Worm (Caenorhabditis elegans) whole organism, L1 larva: ENCODE data around the gene ZK892.5.

Source experiments
- C16A3.4 ChIP-seq: fragments of 150-350 bp; optimal IDR thresholded peaks from 2 replicates; lab custom pipeline; 2014; ENCODE audit warnings: missing biosample characterization, missing genetic modification characterization
- C34B4.2 ChIP-seq: sonication (generic microtip); optimal IDR thresholded peaks from 2 replicates; lab custom pipeline; 2017; ENCODE audit warnings: mild to moderate bottlenecking, missing genetic modification characterization, missing compliant biosample characterization
- F16B12.6 ChIP-seq: fragments of 150-350 bp; optimal IDR thresholded peaks from 2 replicates; lab custom pipeline; 2014; ENCODE audit warnings: missing biosample characterization, missing genetic modification characterization
- aha-1 ChIP-seq: fragments of 150-350 bp; optimal IDR thresholded peaks from 2 replicates; lab custom pipeline; 2014; ENCODE audit warnings: missing biosample characterization, missing genetic modification characterization
- alr-1 ChIP-seq: fragments of 200-800 bp; sonication (Bioruptor generic); optimal IDR thresholded peaks from 2 replicates; lab custom pipeline; 2018; ENCODE audit warnings: borderline replicate concordance, mild to moderate bottlenecking, missing genetic modification characterization, missing compliant biosample characterization
- aly-2 ChIP-seq: fragments of 150-350 bp; optimal IDR thresholded peaks from 2 replicates; lab custom pipeline; 2014; ENCODE audit warnings: missing biosample characterization, missing genetic modification characterization
- ama-1 ChIP-seq: fragments of 150-350 bp; optimal IDR thresholded peaks from 2 replicates; lab custom pipeline; 2014
- blmp-1 ChIP-seq: fragments of 150-350 bp; optimal IDR thresholded peaks from 2 replicates; lab custom pipeline; 2014; ENCODE audit warnings: missing biosample characterization, missing genetic modification characterization
- ceh-63 ChIP-seq: fragments of 200-800 bp; sonication (Bioruptor generic); optimal IDR thresholded peaks from 2 replicates; lab custom pipeline; 2018; ENCODE audit warnings: mild to moderate bottlenecking, missing genetic modification characterization, missing compliant biosample characterization
- ceh-8 ChIP-seq: fragments of 200-800 bp; sonication (Bioruptor generic); optimal IDR thresholded peaks from 2 replicates; lab custom pipeline; 2018; ENCODE audit warnings: mild to moderate bottlenecking, missing genetic modification characterization, moderate library complexity, missing compliant biosample characterization
- ceh-82 ChIP-seq, 3 experiments: fragments of 150-350 bp in 1 of 3; sonication (generic microtip) in 2 of 3; optimal IDR thresholded peaks; 2 replicates each; lab custom pipeline; 2014 to 2017; ENCODE audit warnings: missing biosample characterization in 3 of 3, missing genetic modification characterization in 3 of 3
- ceh-90 ChIP-seq: sonication (generic microtip); optimal IDR thresholded peaks from 2 replicates; lab custom pipeline; 2016; ENCODE audit warnings: missing genetic modification characterization, missing compliant biosample characterization
- efl-3 ChIP-seq: fragments of 200-800 bp; sonication (Bioruptor generic); optimal IDR thresholded peaks from 2 replicates; lab custom pipeline; 2018; ENCODE audit warnings: mild to moderate bottlenecking, missing genetic modification characterization, missing compliant biosample characterization
- egl-13 ChIP-seq: sonication (generic microtip); optimal IDR thresholded peaks from 2 replicates; lab custom pipeline; 2016; ENCODE audit warnings: missing genotype, missing genetic modification reagents, missing genetic modification characterization, missing compliant biosample characterization
- elt-3 ChIP-seq, 6 experiments: fragments of 150-350 bp in 1 of 6; sonication (generic microtip); optimal IDR thresholded peaks; 2 replicates each; lab custom pipeline; 2017 to 2018; ENCODE audit warnings: missing biosample characterization in 6 of 6, missing genetic modification characterization in 6 of 6, inconsistent platforms in 1 of 6
- ets-5 ChIP-seq: fragments of 200-800 bp; sonication (Bioruptor generic); IDR thresholded peaks from 2 replicates; pipeline ENCODE4 v1.3.6; 2022; ENCODE audit warnings: missing genetic modification characterization, missing compliant biosample characterization
- fkh-4 ChIP-seq: sonication (generic microtip); optimal IDR thresholded peaks from 2 replicates; lab custom pipeline; 2016; ENCODE audit warnings: missing compliant biosample characterization, missing genetic modification characterization, borderline replicate concordance
- fkh-8 ChIP-seq: sonication (generic microtip); optimal IDR thresholded peaks from 2 replicates; lab custom pipeline; 2016; ENCODE audit warnings: mild to moderate bottlenecking, missing genetic modification characterization, missing compliant biosample characterization
- grh-1 ChIP-seq: fragments of 200-800 bp; sonication (Bioruptor generic); IDR thresholded peaks from 2 replicates; pipeline ENCODE4 v1.3.6; 2022; ENCODE audit warnings: missing genetic modification reagents, missing genetic modification characterization, missing compliant biosample characterization
- hlh-17 ChIP-seq: fragments of 200-800 bp; sonication (Bioruptor generic); optimal IDR thresholded peaks from 2 replicates; lab custom pipeline; 2018; ENCODE audit warnings: missing genetic modification characterization, mild to moderate bottlenecking, missing compliant biosample characterization, moderate library complexity, borderline replicate concordance
- hpl-2 ChIP-seq: fragments of 150-350 bp; optimal IDR thresholded peaks from 2 replicates; lab custom pipeline; 2014; ENCODE audit warnings: missing biosample characterization, missing genetic modification reagents, missing genetic modification characterization
- irx-1 ChIP-seq: sonication (generic microtip); optimal IDR thresholded peaks from 2 replicates; lab custom pipeline; 2016; ENCODE audit warnings: missing genetic modification characterization, missing compliant biosample characterization
- lin-14 ChIP-seq: fragments of 200-800 bp; sonication (Bioruptor generic); optimal IDR thresholded peaks from 2 replicates; lab custom pipeline; 2018; ENCODE audit warnings: mild to moderate bottlenecking, missing genetic modification characterization, moderate library complexity, missing compliant biosample characterization
- lin-15B ChIP-seq: fragments of 150-350 bp; sonication (generic microtip); optimal IDR thresholded peaks from 3 replicates; lab custom pipeline; 2014; ENCODE audit warnings: missing biosample characterization, missing genetic modification characterization
- lin-35 ChIP-seq, 2 experiments: fragments of 150-350 bp; optimal IDR thresholded peaks; 2 replicates each; lab custom pipeline; 2014; ENCODE audit warnings: missing biosample characterization in 2 of 2, missing genetic modification characterization in 2 of 2, missing genetic modification reagents in 2 of 2
- lin-39 ChIP-seq: fragments of 150-350 bp; optimal IDR thresholded peaks from 2 replicates; lab custom pipeline; 2014; ENCODE audit warnings: missing biosample characterization, missing genetic modification reagents, missing genetic modification characterization
- lir-3 ChIP-seq: sonication (generic microtip); optimal IDR thresholded peaks from 2 replicates; lab custom pipeline; 2016; ENCODE audit warnings: mild to moderate bottlenecking, missing genetic modification characterization, moderate library complexity, missing compliant biosample characterization; ENCODE audit not compliant: poor library complexity
- mab-9 ChIP-seq: fragments of 200-800 bp; sonication (Bioruptor generic); IDR thresholded peaks from 2 replicates; pipeline ENCODE4 v1.3.6; 2022; ENCODE audit warnings: missing genetic modification reagents, missing genetic modification characterization, missing compliant biosample characterization
- mef-2 ChIP-seq: fragments of 150-350 bp; optimal IDR thresholded peaks from 2 replicates; lab custom pipeline; 2014; ENCODE audit warnings: missing biosample characterization, missing genetic modification characterization
- mep-1 ChIP-seq: fragments of 150-350 bp; optimal IDR thresholded peaks from 2 replicates; lab custom pipeline; 2014; ENCODE audit warnings: missing biosample characterization, missing genetic modification characterization
- nhr-12 ChIP-seq: sonication (generic microtip); optimal IDR thresholded peaks from 2 replicates; lab custom pipeline; 2017; ENCODE audit warnings: missing biosample characterization, missing genetic modification characterization
- nhr-19 ChIP-seq: fragments of 200-800 bp; sonication (Bioruptor generic); conservative IDR thresholded peaks from 2 replicates; pipeline ENCODE4 v1.3.6; 2022; ENCODE audit warnings: missing genetic modification characterization, missing compliant biosample characterization
- nhr-20 ChIP-seq: sonication (generic microtip); optimal IDR thresholded peaks from 2 replicates; lab custom pipeline; 2016; ENCODE audit warnings: mild to moderate bottlenecking, missing genetic modification characterization, missing compliant biosample characterization
- nhr-237 ChIP-seq: fragments of 150-350 bp; optimal IDR thresholded peaks from 2 replicates; lab custom pipeline; 2014; ENCODE audit warnings: missing biosample characterization, missing genetic modification characterization
- nhr-71 ChIP-seq: sonication (generic microtip); optimal IDR thresholded peaks from 2 replicates; lab custom pipeline; 2016; ENCODE audit warnings: mild to moderate bottlenecking, missing genetic modification characterization, moderate library complexity, missing compliant biosample characterization
- nhr-76 ChIP-seq: sonication (generic microtip); optimal IDR thresholded peaks from 2 replicates; lab custom pipeline; 2017; ENCODE audit warnings: missing biosample characterization, missing genetic modification characterization
- nhr-85 ChIP-seq: sonication (generic microtip); peaks from one replicate; lab custom pipeline; 2016; ENCODE audit warnings: missing genetic modification characterization, inconsistent platforms, missing compliant biosample characterization
- nhr-90 ChIP-seq: sonication (generic microtip); optimal IDR thresholded peaks from 2 replicates; lab custom pipeline; 2016; ENCODE audit warnings: mild to moderate bottlenecking, missing genetic modification characterization, missing compliant biosample characterization; ENCODE audit not compliant: poor library complexity
- pax-3 ChIP-seq: fragments of 200-800 bp; sonication (Bioruptor generic); optimal IDR thresholded peaks from 2 replicates; lab custom pipeline; 2018; ENCODE audit warnings: mild to moderate bottlenecking, missing genetic modification characterization, moderate library complexity, missing compliant biosample characterization
- skn-1 ChIP-seq: fragments of 150-350 bp; optimal IDR thresholded peaks from 2 replicates; lab custom pipeline; 2014; ENCODE audit warnings: missing biosample characterization, missing genetic modification characterization
- snpc-4 ChIP-seq: fragments of 150-350 bp; optimal IDR thresholded peaks from 2 replicates; lab custom pipeline; 2014; ENCODE audit warnings: missing biosample characterization, missing genetic modification characterization
- snu-23 ChIP-seq: sonication (generic microtip); optimal IDR thresholded peaks from 2 replicates; lab custom pipeline; 2016; ENCODE audit warnings: missing genetic modification characterization, missing compliant biosample characterization
- sox-4 ChIP-seq: sonication (generic microtip); optimal IDR thresholded peaks from 2 replicates; lab custom pipeline; 2016; ENCODE audit warnings: missing genetic modification characterization, missing compliant biosample characterization
- sptf-1 ChIP-seq: fragments of 150-350 bp; optimal IDR thresholded peaks from 2 replicates; lab custom pipeline; 2014; ENCODE audit warnings: missing biosample characterization, missing genetic modification characterization
- swsn-7 ChIP-seq: sonication (generic microtip); optimal IDR thresholded peaks from 2 replicates; lab custom pipeline; 2016; ENCODE audit warnings: missing genetic modification characterization, missing compliant biosample characterization
- tbx-2 ChIP-seq: sonication (generic microtip); optimal IDR thresholded peaks from 2 replicates; lab custom pipeline; 2016; ENCODE audit warnings: missing genetic modification characterization, missing compliant biosample characterization
- tlp-1 ChIP-seq: fragments of 150-350 bp; optimal IDR thresholded peaks from 2 replicates; lab custom pipeline; 2014; ENCODE audit warnings: missing biosample characterization, missing genetic modification characterization
- unc-98 ChIP-seq: fragments of 200-800 bp; sonication (Bioruptor generic); IDR thresholded peaks from 2 replicates; pipeline ENCODE4 v1.3.6; 2022; ENCODE audit warnings: missing genetic modification characterization, missing compliant biosample characterization
- vab-15 ChIP-seq: sonication (generic microtip); optimal IDR thresholded peaks from 2 replicates; lab custom pipeline; 2017; ENCODE audit warnings: missing genotype, mild to moderate bottlenecking, missing genetic modification characterization, missing compliant biosample characterization
- zag-1 ChIP-seq: fragments of 150-350 bp; optimal IDR thresholded peaks from 2 replicates; lab custom pipeline; 2014; ENCODE audit warnings: missing biosample characterization, missing genetic modification characterization
- ztf-11 ChIP-seq, 2 experiments: sonication (generic microtip); optimal IDR thresholded peaks; 2 replicates each; lab custom pipeline; 2016 to 2017; ENCODE audit warnings: missing genetic modification characterization in 2 of 2, missing biosample characterization in 1 of 2, missing compliant biosample characterization in 1 of 2
- ztf-4 ChIP-seq: fragments of 150-350 bp; optimal IDR thresholded peaks from 2 replicates; lab custom pipeline; 2014; ENCODE audit warnings: missing biosample characterization, missing genetic modification characterization

Gene ZK892.5

DNA sequence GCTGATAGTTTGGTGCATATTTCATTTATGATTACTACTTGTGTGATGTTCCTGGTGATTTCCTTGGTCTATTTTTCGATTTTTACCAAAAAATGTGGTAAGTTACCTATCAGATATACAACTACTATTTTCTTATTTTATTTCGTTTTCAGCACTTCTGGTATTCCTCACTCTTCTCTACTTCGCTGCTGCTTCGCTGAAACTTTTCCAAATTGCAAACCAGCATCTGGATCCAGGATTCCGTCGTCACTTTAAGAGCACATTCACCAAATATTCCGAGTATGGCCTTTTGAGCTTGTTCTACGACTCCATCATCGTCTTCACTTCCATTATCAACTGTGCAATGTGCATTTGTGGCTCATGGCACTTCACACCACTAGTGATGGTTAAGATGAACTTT is 535 bp downstream of the ZK892.5 start:
- TF ChIP-seq blmp-1 (tag; lab: Kevin White, UChicago): no peak
- TF ChIP-seq vab-15 (tag; lab: Kevin White, UChicago): no peak
- TF ChIP-seq nhr-76 (tag; lab: Kevin White, UChicago): no peak
- TF ChIP-seq hlh-17 (GFP tag; lab: Kevin White, UChicago): no peak
- no peak for TF ChIP-seq tlp-1 (tag; lab: Kevin White, UChicago)
- no peak for TF ChIP-seq ceh-90
- TF ChIP-seq efl-3 (GFP tag; lab: Kevin White, UChicago): no peak
- TF ChIP-seq mep-1 (tag; lab: Kevin White, UChicago): no peak
- TF ChIP-seq nhr-237 (tag; lab: Kevin White, UChicago): no peak
- no peak for TF ChIP-seq ceh-63

DNA sequence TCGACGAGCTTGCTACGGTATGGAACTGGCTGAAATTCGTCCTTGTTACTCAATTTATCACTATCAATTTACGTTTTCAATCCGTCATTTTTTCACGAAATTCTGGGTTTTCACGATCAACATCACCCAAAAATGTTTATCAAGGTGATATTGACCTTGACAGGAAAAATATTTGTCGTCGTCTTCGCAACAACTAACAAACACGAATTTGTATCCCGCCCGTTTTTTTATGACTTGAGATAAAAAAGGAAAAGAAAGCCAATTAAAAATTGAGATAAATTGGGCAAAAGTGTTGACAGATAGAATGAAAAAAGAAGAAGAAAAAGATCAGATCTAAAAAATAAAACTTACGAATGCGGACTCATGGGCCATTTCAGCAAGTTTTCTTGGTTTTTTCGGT is 2.9 kb downstream of the ZK892.5 start:
- TF ChIP-seq sox-4 (tag; lab: Kevin White, UChicago) (no peak), hpl-2 (GFP tag; lab: Kevin White, UChicago) (no peak), blmp-1 (tag; lab: Kevin White, UChicago) (peak; percentile 84), sptf-1 (tag; lab: Kevin White, UChicago) (no peak), nhr-19 (GFP tag; lab: Robert Waterston, UW) (no peak), ets-5 (GFP tag; lab: Robert Waterston, UW) (no peak), grh-1 (GFP tag; lab: Robert Waterston, UW) (no peak), ceh-63 (no peak), zag-1 (tag; lab: Kevin White, UChicago) (no peak), lin-15B (tag; lab: Kevin White, UChicago) (no peak), nhr-90 (tag; lab: Kevin White, UChicago) (peak; percentile 52), irx-1 (tag; lab: Kevin White, UChicago) (no peak), pax-3 (no peak), mef-2 (tag; lab: Kevin White, UChicago) (no peak), aha-1 (tag; lab: Kevin White, UChicago) (no peak), mab-9 (GFP tag; lab: Robert Waterston, UW) (no peak), lin-14 (GFP tag; lab: Kevin White, UChicago) (peak; percentile 77), nhr-71 (tag; lab: Kevin White, UChicago) (peak; percentile 40), tbx-2 (tag; lab: Kevin White, UChicago) (no peak), ceh-90 (no peak), ztf-4 (tag; lab: Kevin White, UChicago) (no peak), efl-3 (GFP tag; lab: Kevin White, UChicago) (no peak), aly-2 (tag; lab: Kevin White, UChicago) (no peak), nhr-85 (tag; lab: Kevin White, UChicago) (peak; percentile 76), lir-3 (tag; lab: Kevin White, UChicago) (no peak), F16B12.6 (tag; lab: Kevin White, UChicago) (no peak), fkh-8 (no peak), unc-98 (no peak), snu-23 (peak; percentile 23), tlp-1 (tag; lab: Kevin White, UChicago) (no peak), C34B4.2 (tag; lab: Kevin White, UChicago) (no peak), ama-1 (lab: Kevin White, UChicago) (no peak), C16A3.4 (tag; lab: Kevin White, UChicago) (peak; percentile 6), swsn-7 (tag; lab: Kevin White, UChicago) (no peak), nhr-12 (tag; lab: Kevin White, UChicago) (no peak), lin-35 (GFP tag; optimal IDR thresholded peaks at IDR 0.05; lab: Kevin White, UChicago) (no peak), skn-1 (tag; lab: Kevin White, UChicago) (no peak), snpc-4 (no peak), elt-3 (tag; optimal IDR thresholded peaks at IDR 0.05; lab: Kevin White, UChicago) (peak in 5 of 6 experiments; percentile 0 to 80 (median 42)), egl-13 (tag; lab: Kevin White, UChicago) (no peak), ceh-8 (GFP tag; lab: Kevin White, UChicago) (no peak), fkh-4 (tag; lab: Kevin White, UChicago) (no peak), lin-39 (no peak), ztf-11 (tag; optimal IDR thresholded peaks at IDR 0.05; lab: Kevin White, UChicago) (no peak), alr-1 (tag; lab: Kevin White, UChicago) (no peak), nhr-20 (tag; lab: Kevin White, UChicago) (peak; percentile 10), ceh-82 (tag; optimal IDR thresholded peaks at IDR 0.05; lab: Kevin White, UChicago) (no peak)
